Fruit fly (Drosophila melanogaster): ENCODE data around the gene und.
A peak's percentile ranks its signal among the peaks of the same experiment; 100 is the strongest.

DNA sequence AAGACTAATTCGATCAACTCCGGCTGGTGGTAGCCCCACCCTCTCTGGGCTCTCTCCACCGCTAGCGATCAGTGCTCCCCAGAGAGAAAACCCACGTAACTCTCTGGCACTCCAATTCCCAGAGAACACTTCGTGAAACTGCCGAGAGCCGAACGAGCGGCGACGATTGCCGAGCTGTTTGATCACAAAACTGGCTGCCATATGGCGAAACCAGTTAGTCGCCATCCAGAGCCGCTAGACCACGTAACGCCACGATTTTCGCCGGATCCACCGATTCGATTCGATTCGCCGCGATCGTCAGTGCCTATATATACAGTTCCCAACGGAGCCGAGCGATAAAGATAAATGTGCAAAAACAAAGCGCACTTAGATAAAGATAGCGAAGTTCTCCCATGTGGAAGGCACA is 19.0 kb downstream of the und start, which contains the start of gene IP3K1:
- peak; percentile 85 for TF ChIP-seq vri (GFP tag; optimal IDR thresholded peaks at IDR 0.05)
- no peak for TF ChIP-seq pdm3 (GFP tag; optimal IDR thresholded peaks at IDR 0.05)
- no peak for TF ChIP-seq CG4318 (GFP tag; optimal IDR thresholded peaks at IDR 0.05)
- TF ChIP-seq CG6808 (GFP tag; optimal IDR thresholded peaks at IDR 0.05), result peak; percentile 43
- peak; percentile 54 for TF ChIP-seq CG3919 (GFP tag; optimal IDR thresholded peaks at IDR 0.05)
- no peak for TF ChIP-seq CG11762 (GFP tag; optimal IDR thresholded peaks at IDR 0.05; ENCODE audit: insufficient read depth)
- TF ChIP-seq acj6 (GFP tag; optimal IDR thresholded peaks at IDR 0.05), result no peak
- no peak for TF ChIP-seq Blimp-1 (GFP tag; optimal IDR thresholded peaks at IDR 0.05)
- peak; percentile 80; the same call in 2 of the 3 replicates for TF ChIP-seq CG6163 (GFP tag; IDR thresholded peaks at IDR 0.05)

All from whole organism, prepupa.